Worm (Caenorhabditis elegans): ENCODE results near the gene F52H3.6.

- TF ChIP-seq dao-5 (tag; optimal IDR thresholded peaks at IDR 0.05) (no peak), him-1 (tag; optimal IDR thresholded peaks at IDR 0.05) (no peak), W03F9.2 (tag; optimal IDR thresholded peaks at IDR 0.05) (no peak)
These were observed 46.5 kb downstream of the F52H3.6 start, which contains the start of gene sdz-38 for ce11 chrII:9981760-9982159.
